Worm (Caenorhabditis elegans): ENCODE results near the gene srt-48.

DNA sequence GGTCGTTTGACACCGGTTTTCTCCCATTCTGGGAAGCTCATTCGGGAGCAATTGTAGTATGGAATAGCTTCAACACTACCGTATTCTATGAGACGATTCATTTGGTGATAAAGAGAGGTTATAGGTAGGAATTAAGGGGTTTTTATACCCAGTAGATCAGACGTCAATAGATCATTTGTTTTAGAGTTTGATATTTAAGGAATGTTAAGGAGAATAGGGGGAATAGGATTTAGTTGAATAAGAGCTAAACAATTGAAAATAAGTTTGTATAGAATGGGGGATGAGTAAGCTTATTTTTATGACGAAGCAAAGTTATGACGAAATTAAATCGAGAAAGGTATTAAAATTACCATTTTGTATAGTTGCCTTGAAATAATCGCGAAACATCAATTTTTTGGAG lies 15.4 kb downstream of the srt-48 start, which contains the start of gene srt-47:
- TF ChIP-seq elt-2 (tag; optimal IDR thresholded peaks at IDR 0.05): no peak
- TF ChIP-seq nfya-1 (tag; optimal IDR thresholded peaks at IDR 0.05): no peak
- no peak for TF ChIP-seq ets-4 (tag; optimal IDR thresholded peaks at IDR 0.05)
- no peak for TF ChIP-seq tbx-2 (tag; optimal IDR thresholded peaks at IDR 0.05)
- no peak for TF ChIP-seq unc-42 (tag; optimal IDR thresholded peaks at IDR 0.05)
- TF ChIP-seq npax-4 (tag; optimal IDR thresholded peaks at IDR 0.05): no peak
- no peak for TF ChIP-seq K09A11.1 (tag; optimal IDR thresholded peaks at IDR 0.05; ENCODE audit: insufficient read depth)
- TF ChIP-seq ceh-9 (tag; optimal IDR thresholded peaks at IDR 0.05): no peak
- no peak for TF ChIP-seq mec-3 (tag; optimal IDR thresholded peaks at IDR 0.05; ENCODE audit: borderline replicate concordance)
- TF ChIP-seq ceh-22 (tag; optimal IDR thresholded peaks at IDR 0.05): no peak
- no peak for TF ChIP-seq ceh-14 (tag; optimal IDR thresholded peaks at IDR 0.05)
- no peak for TF ChIP-seq eyg-1 (tag; optimal IDR thresholded peaks at IDR 0.05)
- TF ChIP-seq sox-4 (tag; optimal IDR thresholded peaks at IDR 0.05): no peak
